Worm (Caenorhabditis elegans): ENCODE results near the gene R02D5.4.

R02D5.4 gene

DNA sequence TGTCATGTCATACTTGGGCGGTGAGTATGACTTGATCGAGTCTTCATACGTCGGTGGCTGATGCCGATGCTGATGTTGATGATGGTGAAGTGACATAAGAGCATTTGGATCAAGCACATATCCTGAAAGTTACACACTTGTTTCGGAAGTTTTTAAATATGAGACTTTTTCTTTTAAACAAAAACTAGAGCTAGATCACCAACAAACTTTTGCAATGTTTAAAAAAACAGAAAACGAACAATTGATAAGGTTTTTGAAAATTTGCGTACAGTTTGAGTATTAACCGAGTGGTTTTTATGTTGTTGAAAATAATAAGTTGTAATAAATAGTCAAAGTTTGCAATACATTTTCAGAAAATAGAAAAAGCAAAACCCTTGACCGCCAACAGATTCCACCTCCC, at the start of gene R02D5.4:
R02D5.4 (minus strand) TSS at position 101 of the 400 bp plus-strand sequence.
- TF ChIP-seq unc-62 (GFP tag; optimal IDR thresholded peaks at IDR 0.05): no peak

DNA sequence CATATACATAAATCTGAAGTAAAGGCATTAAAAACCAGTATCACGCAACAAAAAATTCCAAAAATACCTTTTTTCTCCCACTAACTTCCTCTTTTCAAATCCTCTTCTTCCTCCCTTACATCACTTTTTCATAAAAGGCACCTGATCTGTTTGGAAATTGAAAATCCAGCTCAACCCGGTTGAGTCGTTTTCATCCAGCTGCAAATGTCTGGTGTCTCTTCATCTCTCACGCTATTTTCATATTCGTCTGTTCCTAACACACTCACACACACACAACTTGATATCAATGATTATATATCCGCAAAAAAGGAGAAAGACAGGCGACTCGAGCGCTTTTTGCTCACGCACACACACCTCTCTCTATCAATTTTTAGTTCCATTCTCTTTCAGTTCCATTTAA, 47.9 kb upstream of the R02D5.4 start:
- TF ChIP-seq unc-62 (GFP tag; optimal IDR thresholded peaks at IDR 0.05): no peak

DNA sequence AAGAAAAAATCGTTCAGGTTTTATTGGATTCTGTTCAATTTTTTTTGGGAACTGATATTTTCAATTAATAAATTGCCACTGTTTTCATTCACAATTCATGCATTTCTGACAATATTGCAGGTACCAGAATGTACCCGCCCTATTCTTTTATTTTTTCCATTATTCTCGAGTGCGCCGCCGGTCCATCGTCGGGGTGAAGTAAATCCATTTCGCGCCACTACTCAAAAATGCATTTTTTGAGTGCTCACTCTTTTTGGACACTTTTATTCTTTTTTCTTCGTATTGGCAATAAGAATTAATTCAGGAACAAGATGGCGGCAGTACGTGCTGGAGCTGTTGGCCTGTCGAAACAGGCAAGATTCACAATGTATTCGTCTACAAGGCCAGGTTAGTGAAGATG, 46.3 kb upstream of the R02D5.4 start, which contains the start of gene kcnl-4:
kcnl-4 (plus strand) TSS at position 301 of the 400 bp plus-strand sequence.
- TF ChIP-seq unc-62 (GFP tag; optimal IDR thresholded peaks at IDR 0.05): no peak

DNA sequence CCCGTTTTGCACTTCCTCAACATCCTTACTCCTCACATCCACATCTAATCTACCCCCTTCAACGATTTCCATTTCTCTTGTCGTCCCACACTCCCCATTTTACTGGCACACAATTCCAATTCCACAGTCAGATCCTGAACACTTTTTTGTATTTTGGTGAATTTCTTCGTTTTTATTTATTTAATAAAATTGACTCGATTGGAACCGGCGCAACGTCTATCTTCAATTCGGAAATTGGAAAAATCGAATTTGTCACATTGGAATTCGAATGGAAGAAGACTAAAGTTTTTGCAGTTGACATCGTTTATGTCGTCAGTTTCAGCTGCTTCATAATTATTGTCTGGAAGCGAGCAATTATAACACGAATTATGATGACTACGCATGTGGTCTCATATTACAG, 42.7 kb upstream of the R02D5.4 start:
- no peak for TF ChIP-seq unc-62 (GFP tag; optimal IDR thresholded peaks at IDR 0.05)

DNA sequence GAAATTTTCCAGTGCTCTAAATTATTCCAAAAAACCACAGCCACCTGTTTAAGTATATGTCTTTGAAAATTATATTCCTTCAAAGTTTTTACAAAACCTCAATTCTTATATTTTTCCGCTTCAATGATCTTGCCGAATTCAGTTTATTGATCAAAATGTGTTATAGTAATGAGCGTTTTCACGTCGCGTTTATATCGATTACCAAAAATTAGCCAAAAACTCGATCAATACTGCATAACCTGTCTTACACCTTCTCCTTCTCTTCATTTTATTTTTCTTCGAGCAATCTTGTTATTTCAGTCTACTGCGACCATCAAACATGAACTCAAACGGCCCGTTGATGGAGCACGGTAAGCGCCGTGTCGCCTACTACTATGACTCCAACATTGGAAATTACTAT, 40.6 kb upstream of the R02D5.4 start, which contains the start of gene hda-1:
hda-1 (plus strand) TSS at position 301 of the 400 bp plus-strand sequence.
- TF ChIP-seq unc-62 (GFP tag; optimal IDR thresholded peaks at IDR 0.05): no peak

DNA sequence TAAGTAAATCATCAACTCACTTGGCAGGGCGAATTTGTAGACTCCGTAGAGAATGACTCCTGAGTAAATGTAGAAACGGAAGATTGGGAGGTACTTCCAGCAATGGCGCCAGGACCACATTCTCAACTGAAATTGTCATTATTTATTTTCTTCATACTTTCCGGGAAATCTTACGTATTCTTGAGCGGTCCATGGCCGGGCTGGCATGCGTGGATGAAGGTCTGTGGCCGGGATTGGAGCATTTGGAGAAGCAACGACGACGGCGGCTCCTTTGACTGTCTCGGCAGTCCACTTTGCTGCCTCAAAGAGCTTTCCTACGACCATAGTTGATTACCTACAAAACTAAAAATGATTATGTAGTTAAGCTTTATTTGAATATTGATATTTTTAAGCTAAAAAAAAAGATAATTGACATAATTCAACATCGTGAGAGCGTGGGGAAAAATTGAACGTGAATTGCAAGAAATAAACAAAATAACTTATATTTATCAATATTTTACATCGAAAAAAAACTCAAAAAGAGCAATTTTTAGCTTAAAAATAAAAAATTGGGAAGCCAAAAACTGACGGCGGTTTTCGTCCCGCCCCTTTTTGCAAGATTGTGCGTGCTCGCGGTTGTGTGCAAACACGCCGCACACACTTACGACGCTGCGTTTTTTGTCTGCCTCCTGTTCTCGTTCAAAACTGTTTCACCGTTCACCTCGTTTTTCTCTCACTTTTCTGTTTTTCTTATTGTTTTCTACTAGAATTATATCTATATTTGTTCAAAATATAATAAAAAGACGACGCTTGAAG, 39.5 kb upstream of the R02D5.4 start, which contains the start of gene ril-1:
ril-1 (minus strand) TSS at position 342 of the 795 bp plus-strand sequence.
- no peak for TF ChIP-seq unc-62 (GFP tag; optimal IDR thresholded peaks at IDR 0.05)

DNA sequence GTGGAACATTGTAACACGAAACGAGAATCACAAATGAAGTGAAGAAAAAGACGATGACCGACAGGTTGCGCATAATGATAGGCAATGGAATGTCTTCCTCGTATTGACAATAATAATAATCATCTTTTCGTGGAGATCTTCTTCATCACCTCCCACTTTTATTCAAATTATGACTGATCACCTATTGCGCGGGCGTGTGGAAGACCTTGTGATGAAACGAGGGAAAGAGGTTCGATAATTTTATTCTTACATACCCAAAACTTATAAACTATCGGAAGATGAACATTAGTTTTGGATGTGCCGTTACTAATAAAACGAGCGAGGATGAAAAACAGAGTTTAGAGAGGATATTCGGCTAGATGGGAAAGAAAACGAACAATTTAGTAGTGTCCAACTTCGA, 38.6 kb upstream of the R02D5.4 start, which contains the start of gene C53A5.2:
C53A5.2 (minus strand) TSS at position 101 of the 400 bp plus-strand sequence.
- TF ChIP-seq unc-62 (GFP tag; optimal IDR thresholded peaks at IDR 0.05): no peak

DNA sequence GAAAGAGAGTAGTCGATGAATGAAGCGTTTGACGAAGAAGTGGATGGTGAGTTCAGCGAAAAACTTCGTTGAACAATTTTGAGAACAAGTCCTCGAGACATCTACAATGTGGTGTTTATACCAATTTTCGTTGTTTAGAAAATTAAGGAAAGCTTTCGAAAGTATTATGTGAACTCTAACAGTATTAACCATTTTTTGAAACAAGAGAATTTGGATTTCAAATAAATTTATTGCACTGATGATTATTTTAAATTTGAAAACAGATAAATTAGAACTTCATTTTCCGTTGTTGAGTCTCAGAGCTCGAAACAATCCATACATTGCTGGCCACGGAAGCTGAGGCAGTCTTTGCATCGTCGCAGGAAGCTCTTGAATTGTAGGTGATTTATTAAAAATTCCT, 38.0 kb upstream of the R02D5.4 start, which contains the start of gene C53A5.16:
C53A5.16 (minus strand) TSS at position 101 of the 400 bp plus-strand sequence.
- TF ChIP-seq unc-62 (GFP tag; optimal IDR thresholded peaks at IDR 0.05): no peak

DNA sequence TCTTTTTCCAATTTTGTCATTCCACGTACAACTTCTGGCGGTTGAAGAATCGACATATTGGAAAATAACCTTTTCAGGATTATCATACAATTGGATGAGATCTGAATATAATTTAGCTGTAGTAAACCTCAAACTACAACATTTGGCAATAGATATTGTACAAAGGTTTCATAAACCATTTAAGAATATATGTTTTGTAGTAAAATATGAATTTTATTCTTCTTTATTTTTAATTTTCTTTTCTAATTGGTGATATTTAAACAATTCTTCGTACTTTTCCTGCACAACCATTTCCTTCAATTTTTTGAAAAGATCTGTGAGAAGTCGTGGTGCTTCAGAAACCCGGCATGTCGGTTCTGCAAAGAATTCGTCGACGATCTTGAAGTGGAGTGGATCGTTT, 36.5 kb upstream of the R02D5.4 start, which contains the start of gene C53A5.17:
C53A5.17 (minus strand) TSS at position 101 of the 400 bp plus-strand sequence.
- TF ChIP-seq unc-62 (GFP tag; optimal IDR thresholded peaks at IDR 0.05): no peak

DNA sequence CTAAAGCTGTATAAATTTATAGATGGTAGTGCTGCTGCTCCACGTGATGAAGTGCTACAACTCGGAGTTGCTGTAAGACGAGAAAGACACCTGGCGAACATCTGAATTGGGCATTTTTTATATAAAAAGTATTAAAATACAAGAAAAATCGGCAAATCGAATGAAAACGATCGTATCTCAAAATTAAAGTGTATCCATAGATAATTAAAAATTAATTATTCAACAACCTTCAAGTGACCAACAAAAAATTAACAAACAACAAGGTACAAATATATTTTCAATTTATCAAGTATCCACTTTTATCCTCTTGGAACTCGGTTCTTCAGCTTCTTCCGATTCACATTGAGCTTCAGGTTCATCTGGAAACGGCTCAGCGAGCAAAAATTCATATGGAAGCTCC, 34.8 kb upstream of the R02D5.4 start, which contains the start of gene R02D5.8:
R02D5.8 (minus strand) TSS at position 101 of the 400 bp plus-strand sequence.
- TF ChIP-seq unc-62 (GFP tag; optimal IDR thresholded peaks at IDR 0.05): no peak

DNA sequence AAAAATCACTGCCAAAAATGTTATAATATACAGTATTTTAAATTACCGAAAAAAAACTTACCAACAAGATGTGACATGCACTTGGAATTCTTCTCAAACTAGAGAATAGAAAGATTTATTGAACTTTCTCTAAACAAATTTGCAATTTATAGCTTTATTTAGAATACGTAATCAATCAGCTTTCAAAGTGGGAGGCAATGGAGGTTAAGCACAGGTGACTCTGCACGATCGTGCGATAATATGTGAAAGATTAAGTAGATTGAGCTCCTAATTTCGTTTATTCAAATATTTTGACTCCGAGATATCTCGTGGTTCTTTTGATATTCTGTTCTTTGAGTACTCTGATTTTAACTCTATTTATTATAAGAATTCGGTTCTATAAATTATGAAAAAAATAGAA, 33.5 kb upstream of the R02D5.4 start, which contains the start of gene R02D5.6:
R02D5.6 (minus strand) TSS at position 101 of the 400 bp plus-strand sequence.
- no peak for TF ChIP-seq unc-62 (GFP tag; optimal IDR thresholded peaks at IDR 0.05)

DNA sequence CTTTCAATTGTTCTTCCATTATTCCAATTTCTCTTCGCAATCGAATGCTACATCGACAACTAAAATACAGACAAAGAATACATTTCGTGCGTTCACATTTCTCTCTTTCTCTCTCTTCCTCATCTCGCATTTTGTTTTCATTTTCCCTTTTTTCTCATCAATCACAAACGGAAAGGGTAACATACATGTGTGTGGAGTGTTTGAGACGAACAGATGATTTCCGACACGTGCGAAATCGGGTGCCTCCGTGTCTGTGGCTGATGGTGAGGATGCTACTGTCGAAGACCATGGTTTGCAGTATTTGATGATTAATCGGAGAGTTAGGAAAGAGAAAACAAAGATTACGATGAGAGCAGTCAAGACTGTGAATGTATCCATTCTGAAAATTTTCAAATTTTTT, 26.3 kb upstream of the R02D5.4 start, which contains the start of gene R02D5.9:
R02D5.9 (minus strand) TSS at position 378 of the 400 bp plus-strand sequence.
- no peak for TF ChIP-seq unc-62 (GFP tag; optimal IDR thresholded peaks at IDR 0.05)

DNA sequence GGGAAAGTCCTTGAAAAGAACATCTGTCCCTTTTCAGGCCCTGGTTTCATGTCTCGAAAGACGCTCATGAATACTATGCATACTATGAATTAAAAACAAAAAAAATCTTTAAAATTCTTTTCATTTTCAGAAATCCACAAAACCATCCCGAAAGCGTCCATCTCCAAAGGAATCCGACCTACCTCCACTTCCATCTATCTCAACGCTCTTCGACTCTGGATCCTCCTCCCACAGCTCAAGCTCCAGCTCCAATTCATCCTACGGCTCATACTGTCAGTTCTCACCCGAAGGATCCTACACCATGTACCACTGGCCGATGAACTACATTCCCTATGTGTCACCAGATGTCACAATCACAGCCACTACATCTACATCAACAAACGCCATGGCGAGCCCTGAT, 24.1 kb upstream of the R02D5.4 start:
- no peak for TF ChIP-seq unc-62 (GFP tag; optimal IDR thresholded peaks at IDR 0.05)

DNA sequence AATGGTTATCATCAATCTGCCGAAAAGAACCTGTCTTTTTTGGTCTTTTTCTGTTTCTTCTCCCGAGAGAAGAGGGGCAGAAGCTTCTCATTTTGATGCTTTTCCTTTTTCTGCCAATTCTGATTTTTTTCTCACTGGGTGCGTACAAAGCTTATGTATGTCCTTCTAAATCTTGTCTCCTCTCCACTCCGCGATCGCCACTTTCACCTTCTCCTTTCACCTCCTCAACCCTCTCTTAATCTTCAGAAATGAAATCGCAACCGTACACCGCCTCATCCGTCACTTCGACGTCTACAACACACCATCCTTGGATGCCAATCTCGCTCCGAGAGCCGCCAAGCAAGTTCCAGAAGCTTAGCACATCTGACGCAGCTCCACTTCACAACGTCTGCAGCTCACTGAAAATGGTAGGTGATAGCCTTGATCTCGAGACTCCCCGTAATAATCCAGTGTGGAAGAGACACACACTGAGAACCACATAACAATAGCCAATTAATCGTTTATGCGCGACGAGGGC, 23.6 kb upstream of the R02D5.4 start, which contains the start of gene R02D5.1:
R02D5.1 (plus strand) TSS at position 245 of the 517 bp plus-strand sequence.
- no peak for TF ChIP-seq unc-62 (GFP tag; optimal IDR thresholded peaks at IDR 0.05)

DNA sequence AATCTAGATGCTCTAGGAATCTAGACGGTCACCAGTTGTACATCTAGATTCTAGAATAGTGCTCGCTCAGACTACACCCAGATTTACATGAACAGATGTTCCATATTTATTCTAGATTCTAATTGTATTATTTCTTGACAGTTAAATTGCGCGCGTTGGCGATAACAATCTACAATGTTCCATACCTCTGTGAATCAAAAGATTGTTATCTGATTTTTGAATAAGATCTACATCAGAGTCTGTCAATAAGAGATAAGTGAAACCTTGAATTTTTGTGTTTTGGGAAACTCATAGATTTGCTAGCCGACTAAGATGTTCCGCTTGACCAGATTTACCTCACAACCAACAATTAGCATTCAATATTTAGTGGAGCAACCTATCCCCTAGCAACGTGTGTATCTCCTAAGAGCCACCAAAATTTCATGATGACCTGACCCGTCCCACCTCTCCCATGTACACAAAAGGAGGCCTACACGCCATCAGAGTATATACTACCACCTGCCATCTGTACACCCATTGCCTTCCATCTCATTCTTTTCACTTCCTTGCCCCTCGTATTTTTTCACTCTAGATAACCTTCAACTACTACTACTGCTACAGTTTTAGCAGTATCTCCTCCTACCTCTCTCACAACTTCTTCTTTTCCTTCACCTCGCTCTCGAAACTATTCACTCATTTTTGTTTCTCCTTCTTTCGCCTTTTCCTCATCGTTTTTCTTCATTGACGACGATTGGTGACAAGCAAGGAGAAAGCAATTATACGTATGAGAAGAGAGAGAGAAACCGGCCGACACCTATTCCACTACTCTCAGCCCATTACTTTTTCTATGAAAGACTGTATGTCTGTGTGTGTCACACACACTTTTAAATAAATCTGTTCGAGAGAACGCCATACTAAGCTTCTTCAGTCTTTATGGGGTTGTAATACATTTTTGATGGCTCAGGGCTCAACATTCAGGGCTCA, 22.5 kb upstream of the R02D5.4 start:
- no peak for TF ChIP-seq unc-62 (GFP tag; optimal IDR thresholded peaks at IDR 0.05)
